Fruit fly (Drosophila melanogaster): ENCODE measurements around the gene CG31752.

dm6 chr2L:18796446-18796845 lies 44.7 kb downstream of the CG31752 start:
- no peak for TF ChIP-seq EcR (GFP tag; optimal IDR thresholded peaks at IDR 0.05)
- TF ChIP-seq Snoo (tag; optimal IDR thresholded peaks at IDR 0.05), result no peak
- no peak for TF ChIP-seq CG8301 (tag; optimal IDR thresholded peaks at IDR 0.05)
- no peak for TF ChIP-seq CG9948 (tag; optimal IDR thresholded peaks at IDR 0.05)

All from whole organism, pupa.